Worm (Caenorhabditis elegans): ENCODE measurements around the gene srz-83.

- TF ChIP-seq ref-1 (GFP tag; conservative IDR thresholded peaks at IDR 0.05) = no peak
- 0 out of 2 replicates have a peak, but pooled peaks have one; percentile 49 for TF ChIP-seq flt-1 (GFP tag; IDR thresholded peaks at IDR 0.05)
- no peak for TF ChIP-seq ztf-23 (GFP tag; IDR thresholded peaks at IDR 0.05)
- no peak for TF ChIP-seq T22C8.4 (GFP tag; IDR thresholded peaks at IDR 0.05)
- TF ChIP-seq tab-1 (GFP tag; IDR thresholded peaks at IDR 0.05) = no peak
- no peak for TF ChIP-seq med-1 (GFP tag; optimal IDR thresholded peaks at IDR 0.05; ENCODE audit: insufficient read depth)
- TF ChIP-seq klf-2 (GFP tag; conservative IDR thresholded peaks at IDR 0.05) = no peak
These were observed 16.7 kb downstream of the srz-83 start for ce11 chrIV:3520957-3521356.

Data from whole organism, midembryonic.